Worm (Caenorhabditis elegans) whole organism, L1 larva: ENCODE results near the gene W01F3.2.

Experiments used
- C04F5.9 ChIP-seq: sonication (generic microtip); optimal IDR thresholded peaks from 2 replicates; lab custom pipeline; 2016; ENCODE audit warnings: missing genetic modification characterization, missing compliant biosample characterization
- Y116A8C.19 ChIP-seq: sonication (generic microtip); optimal IDR thresholded peaks from 2 replicates; lab custom pipeline; 2016; ENCODE audit warnings: missing compliant biosample characterization, missing genetic modification characterization, borderline replicate concordance
- aha-1 ChIP-seq: fragments of 150-350 bp; optimal IDR thresholded peaks from 2 replicates; lab custom pipeline; 2014; ENCODE audit warnings: missing biosample characterization, missing genetic modification characterization
- alr-1 ChIP-seq: fragments of 200-800 bp; sonication (Bioruptor generic); optimal IDR thresholded peaks from 2 replicates; lab custom pipeline; 2018; ENCODE audit warnings: borderline replicate concordance, mild to moderate bottlenecking, missing genetic modification characterization, missing compliant biosample characterization
- aly-2 ChIP-seq: fragments of 150-350 bp; optimal IDR thresholded peaks from 2 replicates; lab custom pipeline; 2014; ENCODE audit warnings: missing biosample characterization, missing genetic modification characterization
- ceh-63 ChIP-seq: fragments of 200-800 bp; sonication (Bioruptor generic); optimal IDR thresholded peaks from 2 replicates; lab custom pipeline; 2018; ENCODE audit warnings: mild to moderate bottlenecking, missing genetic modification characterization, missing compliant biosample characterization
- ceh-8 ChIP-seq: fragments of 200-800 bp; sonication (Bioruptor generic); optimal IDR thresholded peaks from 2 replicates; lab custom pipeline; 2018; ENCODE audit warnings: mild to moderate bottlenecking, missing genetic modification characterization, moderate library complexity, missing compliant biosample characterization
- ceh-82 ChIP-seq, 3 experiments: fragments of 150-350 bp in 1 of 3; sonication (generic microtip) in 2 of 3; optimal IDR thresholded peaks; 2 replicates each; lab custom pipeline; 2014 to 2017; ENCODE audit warnings: missing biosample characterization in 3 of 3, missing genetic modification characterization in 3 of 3
- ceh-88 ChIP-seq: fragments of 200-800 bp; sonication (Bioruptor generic); IDR thresholded peaks from 2 replicates; pipeline ENCODE4 v1.3.6; 2022; ENCODE audit warnings: missing genetic modification characterization, missing compliant biosample characterization
- dpl-1 ChIP-seq, 3 experiments: fragments of 150-350 bp in 2 of 3; sonication (generic microtip) in 1 of 3; optimal IDR thresholded peaks; 2 replicates each; lab custom pipeline; 2014 to 2017; ENCODE audit warnings: missing biosample characterization in 3 of 3, missing genetic modification characterization in 3 of 3, missing genetic modification reagents in 3 of 3
- dsc-1 ChIP-seq: sonication (generic microtip); optimal IDR thresholded peaks from 2 replicates; lab custom pipeline; 2016; ENCODE audit warnings: mild to moderate bottlenecking, missing genetic modification characterization, missing compliant biosample characterization
- egl-13 ChIP-seq: sonication (generic microtip); optimal IDR thresholded peaks from 2 replicates; lab custom pipeline; 2016; ENCODE audit warnings: missing genotype, missing genetic modification reagents, missing genetic modification characterization, missing compliant biosample characterization
- elt-3 ChIP-seq, 6 experiments: fragments of 150-350 bp in 1 of 6; sonication (generic microtip); optimal IDR thresholded peaks; 2 replicates each; lab custom pipeline; 2017 to 2018; ENCODE audit warnings: missing biosample characterization in 6 of 6, missing genetic modification characterization in 6 of 6, inconsistent platforms in 1 of 6
- fkh-10 ChIP-seq: sonication (generic microtip); optimal IDR thresholded peaks from 2 replicates; lab custom pipeline; 2017; ENCODE audit warnings: missing biosample characterization, missing genetic modification reagents, missing genetic modification characterization
- fkh-8 ChIP-seq: sonication (generic microtip); optimal IDR thresholded peaks from 2 replicates; lab custom pipeline; 2016; ENCODE audit warnings: mild to moderate bottlenecking, missing genetic modification characterization, missing compliant biosample characterization
- fos-1 ChIP-seq: fragments of 150-350 bp; optimal IDR thresholded peaks from 2 replicates; lab custom pipeline; 2014; ENCODE audit warnings: missing biosample characterization, missing genetic modification characterization
- grh-1 ChIP-seq: fragments of 200-800 bp; sonication (Bioruptor generic); IDR thresholded peaks from 2 replicates; pipeline ENCODE4 v1.3.6; 2022; ENCODE audit warnings: missing genetic modification reagents, missing genetic modification characterization, missing compliant biosample characterization
- hlh-4 ChIP-seq: sonication (generic microtip); optimal IDR thresholded peaks from 2 replicates; lab custom pipeline; 2016; ENCODE audit warnings: mild to moderate bottlenecking, missing genetic modification characterization, missing compliant biosample characterization
- hpl-2 ChIP-seq: fragments of 150-350 bp; optimal IDR thresholded peaks from 2 replicates; lab custom pipeline; 2014; ENCODE audit warnings: missing biosample characterization, missing genetic modification reagents, missing genetic modification characterization
- irx-1 ChIP-seq: sonication (generic microtip); optimal IDR thresholded peaks from 2 replicates; lab custom pipeline; 2016; ENCODE audit warnings: missing genetic modification characterization, missing compliant biosample characterization
- isw-1 ChIP-seq: fragments of 200-800 bp; sonication (Bioruptor generic); IDR thresholded peaks from 2 replicates; pipeline ENCODE4 v1.3.6; 2022; ENCODE audit warnings: missing genetic modification characterization, missing compliant biosample characterization
- jun-1 ChIP-seq: fragments of 150-350 bp; optimal IDR thresholded peaks from 2 replicates; lab custom pipeline; 2014; ENCODE audit warnings: missing biosample characterization, missing genetic modification reagents, missing genetic modification characterization
- lin-14 ChIP-seq: fragments of 200-800 bp; sonication (Bioruptor generic); optimal IDR thresholded peaks from 2 replicates; lab custom pipeline; 2018; ENCODE audit warnings: mild to moderate bottlenecking, missing genetic modification characterization, moderate library complexity, missing compliant biosample characterization
- lin-15B ChIP-seq: fragments of 150-350 bp; sonication (generic microtip); optimal IDR thresholded peaks from 3 replicates; lab custom pipeline; 2014; ENCODE audit warnings: missing biosample characterization, missing genetic modification characterization
- lin-35 ChIP-seq, 2 experiments: fragments of 150-350 bp; optimal IDR thresholded peaks; 2 replicates each; lab custom pipeline; 2014; ENCODE audit warnings: missing biosample characterization in 2 of 2, missing genetic modification characterization in 2 of 2, missing genetic modification reagents in 2 of 2
- lir-3 ChIP-seq: sonication (generic microtip); optimal IDR thresholded peaks from 2 replicates; lab custom pipeline; 2016; ENCODE audit warnings: mild to moderate bottlenecking, missing genetic modification characterization, moderate library complexity, missing compliant biosample characterization; ENCODE audit not compliant: poor library complexity
- mef-2 ChIP-seq: fragments of 150-350 bp; optimal IDR thresholded peaks from 2 replicates; lab custom pipeline; 2014; ENCODE audit warnings: missing biosample characterization, missing genetic modification characterization
- mep-1 ChIP-seq: fragments of 150-350 bp; optimal IDR thresholded peaks from 2 replicates; lab custom pipeline; 2014; ENCODE audit warnings: missing biosample characterization, missing genetic modification characterization
- nhr-11 ChIP-seq: fragments of 150-350 bp; optimal IDR thresholded peaks from 2 replicates; lab custom pipeline; 2014; ENCODE audit warnings: missing biosample characterization, missing genetic modification characterization
- nhr-19 ChIP-seq: fragments of 200-800 bp; sonication (Bioruptor generic); conservative IDR thresholded peaks from 2 replicates; pipeline ENCODE4 v1.3.6; 2022; ENCODE audit warnings: missing genetic modification characterization, missing compliant biosample characterization
- nhr-20 ChIP-seq: sonication (generic microtip); optimal IDR thresholded peaks from 2 replicates; lab custom pipeline; 2016; ENCODE audit warnings: mild to moderate bottlenecking, missing genetic modification characterization, missing compliant biosample characterization
- nhr-237 ChIP-seq: fragments of 150-350 bp; optimal IDR thresholded peaks from 2 replicates; lab custom pipeline; 2014; ENCODE audit warnings: missing biosample characterization, missing genetic modification characterization
- nhr-28 ChIP-seq: fragments of 150-350 bp; optimal IDR thresholded peaks from 2 replicates; lab custom pipeline; 2014; ENCODE audit warnings: missing biosample characterization, missing genetic modification characterization
- nhr-76 ChIP-seq: sonication (generic microtip); optimal IDR thresholded peaks from 2 replicates; lab custom pipeline; 2017; ENCODE audit warnings: missing biosample characterization, missing genetic modification characterization
- nhr-77 ChIP-seq: fragments of 150-350 bp; optimal IDR thresholded peaks from 2 replicates; lab custom pipeline; 2014; ENCODE audit warnings: missing biosample characterization, missing genetic modification characterization
- nhr-84 ChIP-seq: sonication (generic microtip); optimal IDR thresholded peaks from 2 replicates; lab custom pipeline; 2017; ENCODE audit warnings: missing biosample characterization, missing genetic modification characterization
- pag-3 ChIP-seq: sonication (generic microtip); optimal IDR thresholded peaks from 2 replicates; lab custom pipeline; 2017; ENCODE audit warnings: missing genetic modification characterization, mild to moderate bottlenecking, missing compliant biosample characterization, antibody characterized with exemption, borderline replicate concordance; ENCODE audit not compliant: insufficient read depth
- pax-3 ChIP-seq: fragments of 200-800 bp; sonication (Bioruptor generic); optimal IDR thresholded peaks from 2 replicates; lab custom pipeline; 2018; ENCODE audit warnings: mild to moderate bottlenecking, missing genetic modification characterization, moderate library complexity, missing compliant biosample characterization
- pqm-1 ChIP-seq: sonication (generic microtip); optimal IDR thresholded peaks from 3 replicates; lab custom pipeline; 2017; ENCODE audit warnings: missing biosample characterization, missing genetic modification characterization
- rnt-1 ChIP-seq: sonication (generic microtip); optimal IDR thresholded peaks from 2 replicates; lab custom pipeline; 2016; ENCODE audit warnings: mild to moderate bottlenecking, missing genetic modification characterization, moderate library complexity, missing compliant biosample characterization
- snpc-4 ChIP-seq: fragments of 150-350 bp; optimal IDR thresholded peaks from 2 replicates; lab custom pipeline; 2014; ENCODE audit warnings: missing biosample characterization, missing genetic modification characterization
- snu-23 ChIP-seq: sonication (generic microtip); optimal IDR thresholded peaks from 2 replicates; lab custom pipeline; 2016; ENCODE audit warnings: missing genetic modification characterization, missing compliant biosample characterization
- sox-4 ChIP-seq: sonication (generic microtip); optimal IDR thresholded peaks from 2 replicates; lab custom pipeline; 2016; ENCODE audit warnings: missing genetic modification characterization, missing compliant biosample characterization
- sptf-1 ChIP-seq: fragments of 150-350 bp; optimal IDR thresholded peaks from 2 replicates; lab custom pipeline; 2014; ENCODE audit warnings: missing biosample characterization, missing genetic modification characterization
- swsn-7 ChIP-seq: sonication (generic microtip); optimal IDR thresholded peaks from 2 replicates; lab custom pipeline; 2016; ENCODE audit warnings: missing genetic modification characterization, missing compliant biosample characterization
- tlp-1 ChIP-seq: fragments of 150-350 bp; optimal IDR thresholded peaks from 2 replicates; lab custom pipeline; 2014; ENCODE audit warnings: missing biosample characterization, missing genetic modification characterization
- unc-30 ChIP-seq: sonication (generic microtip); optimal IDR thresholded peaks from 2 replicates; lab custom pipeline; 2017; ENCODE audit warnings: missing biosample characterization, missing genetic modification characterization
- unc-62 ChIP-seq: fragments of 150-350 bp; optimal IDR thresholded peaks from 2 replicates; lab custom pipeline; 2014; ENCODE audit warnings: missing biosample characterization, missing genetic modification reagents, missing genetic modification characterization
- unc-86 ChIP-seq: sonication (generic microtip); optimal IDR thresholded peaks from 2 replicates; lab custom pipeline; 2016; ENCODE audit warnings: missing genetic modification characterization, missing compliant biosample characterization
- unc-98 ChIP-seq: fragments of 200-800 bp; sonication (Bioruptor generic); IDR thresholded peaks from 2 replicates; pipeline ENCODE4 v1.3.6; 2022; ENCODE audit warnings: missing genetic modification characterization, missing compliant biosample characterization
- xbp-1 ChIP-seq: sonication (generic microtip); optimal IDR thresholded peaks from 2 replicates; lab custom pipeline; 2016; ENCODE audit warnings: missing genetic modification characterization, missing compliant biosample characterization
- zag-1 ChIP-seq: fragments of 150-350 bp; optimal IDR thresholded peaks from 2 replicates; lab custom pipeline; 2014; ENCODE audit warnings: missing biosample characterization, missing genetic modification characterization
- zip-4 ChIP-seq: fragments of 200-800 bp; sonication (Bioruptor generic); optimal IDR thresholded peaks from 2 replicates; lab custom pipeline; 2018; ENCODE audit warnings: mild to moderate bottlenecking, missing genetic modification characterization, moderate library complexity, missing compliant biosample characterization
- ztf-4 ChIP-seq: fragments of 150-350 bp; optimal IDR thresholded peaks from 2 replicates; lab custom pipeline; 2014; ENCODE audit warnings: missing biosample characterization, missing genetic modification characterization

W01F3.2 gene

DNA sequence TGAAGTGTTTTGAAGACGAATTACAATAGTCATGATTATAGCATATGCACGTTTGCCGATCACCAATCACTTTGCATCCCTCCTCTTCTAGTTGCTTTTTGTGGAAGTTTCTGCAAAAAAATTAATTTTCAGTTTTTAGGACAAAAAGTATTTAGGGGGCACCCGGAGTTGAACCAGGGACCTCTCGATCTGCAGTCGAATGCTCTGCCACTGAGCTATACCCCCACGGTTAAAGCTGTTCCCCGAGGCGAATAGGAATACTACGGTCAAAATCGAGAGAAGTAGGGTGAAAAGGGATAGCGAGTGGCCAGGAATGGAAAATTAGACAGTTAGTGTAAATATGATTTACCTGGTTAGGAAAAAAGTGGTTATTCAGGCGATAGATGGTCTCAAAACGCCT is 33.8 kb downstream of the W01F3.2 start:
- TF ChIP-seq nhr-20 (tag; lab: Kevin White, UChicago) = peak; percentile 45
- peak; percentile 12 to 47 for TF ChIP-seq lin-35 (GFP tag; optimal IDR thresholded peaks at IDR 0.05; lab: Kevin White, UChicago)
- no peak for TF ChIP-seq ceh-63 (GFP tag; lab: Kevin White, UChicago)
- peak; percentile 40 for TF ChIP-seq mep-1 (tag; lab: Kevin White, UChicago)
- TF ChIP-seq unc-30 (tag; lab: Kevin White, UChicago) = no peak
- TF ChIP-seq dsc-1 (tag; lab: Kevin White, UChicago) = peak; percentile 6
- TF ChIP-seq aly-2 (tag; lab: Kevin White, UChicago) = no peak
- no peak for TF ChIP-seq zag-1 (tag; lab: Kevin White, UChicago)
- no peak for TF ChIP-seq nhr-11
- TF ChIP-seq fkh-10 (GFP tag; lab: Kevin White, UChicago) = no peak
- TF ChIP-seq swsn-7 (tag; lab: Kevin White, UChicago) = peak; percentile 40
- no peak for TF ChIP-seq irx-1 (tag; lab: Kevin White, UChicago)
- TF ChIP-seq C04F5.9 (tag; lab: Kevin White, UChicago) = no peak
- peak; percentile 23 for TF ChIP-seq lin-14 (GFP tag; lab: Kevin White, UChicago)
- TF ChIP-seq sox-4 = no peak
- TF ChIP-seq nhr-84 (tag; lab: Kevin White, UChicago) = no peak
- no peak for TF ChIP-seq egl-13 (tag; lab: Kevin White, UChicago)
- TF ChIP-seq fos-1 (tag; lab: Kevin White, UChicago) = no peak
- no peak for TF ChIP-seq lir-3 (tag; lab: Kevin White, UChicago)
- TF ChIP-seq Y116A8C.19 = no peak
- no peak for TF ChIP-seq nhr-76 (tag; lab: Kevin White, UChicago)
- peak in 1 of 3 experiments; percentile 17 for TF ChIP-seq dpl-1 (GFP tag; optimal IDR thresholded peaks at IDR 0.05; lab: Kevin White, UChicago)
- peak; percentile 9 for TF ChIP-seq fkh-8 (tag; lab: Kevin White, UChicago)
- TF ChIP-seq unc-98 (GFP tag; lab: Robert Waterston, UW) = no peak
- no peak for TF ChIP-seq mef-2 (tag; lab: Kevin White, UChicago)
- TF ChIP-seq aha-1 = no peak
- no peak for TF ChIP-seq hlh-4 (tag; lab: Kevin White, UChicago)
- peak in 2 of 6 experiments; percentile 6 to 21 for TF ChIP-seq elt-3 (tag; optimal IDR thresholded peaks at IDR 0.05; lab: Kevin White, UChicago)
- TF ChIP-seq xbp-1 = peak; percentile 15
- TF ChIP-seq unc-62 (GFP tag; lab: Kevin White, UChicago) = no peak
- no peak for TF ChIP-seq pax-3 (tag; lab: Kevin White, UChicago)
- no peak for TF ChIP-seq isw-1 (GFP tag; lab: Robert Waterston, UW)
- no peak for TF ChIP-seq pag-3
- TF ChIP-seq lin-15B (tag; lab: Kevin White, UChicago) = no peak
- no peak for TF ChIP-seq zip-4 (GFP tag; lab: Kevin White, UChicago)
- TF ChIP-seq grh-1 (GFP tag; lab: Robert Waterston, UW) = no peak
- TF ChIP-seq sptf-1 = no peak
- TF ChIP-seq nhr-77 (tag; lab: Kevin White, UChicago) = no peak
- TF ChIP-seq ceh-88 (GFP tag; lab: Robert Waterston, UW) = no peak
- peak; percentile 15 for TF ChIP-seq snpc-4
- TF ChIP-seq jun-1 (tag; lab: Kevin White, UChicago) = no peak
- TF ChIP-seq nhr-28 (tag; lab: Kevin White, UChicago) = no peak
- TF ChIP-seq rnt-1 = peak; percentile 3
- TF ChIP-seq nhr-237 (tag; lab: Kevin White, UChicago) = no peak
- peak; percentile 6 for TF ChIP-seq hpl-2 (GFP tag; lab: Kevin White, UChicago)
- TF ChIP-seq ztf-4 (tag; lab: Kevin White, UChicago) = no peak
- TF ChIP-seq tlp-1 = no peak
- TF ChIP-seq alr-1 (tag; lab: Kevin White, UChicago) = no peak
- peak; percentile 50 for TF ChIP-seq snu-23 (GFP tag; lab: Kevin White, UChicago)
- no peak for TF ChIP-seq pqm-1 (tag; lab: Kevin White, UChicago)
- TF ChIP-seq nhr-19 (GFP tag; lab: Robert Waterston, UW) = peak; percentile 30; the same call in 1 of the 2 replicates
- no peak for TF ChIP-seq unc-86 (tag; lab: Kevin White, UChicago)
- TF ChIP-seq ceh-82 (tag; optimal IDR thresholded peaks at IDR 0.05; lab: Kevin White, UChicago) = peak in 1 of 3 experiments; percentile 4
- TF ChIP-seq ceh-8 (GFP tag; lab: Kevin White, UChicago) = no peak
